Worm (Caenorhabditis elegans) whole organism, late embryonic: ENCODE data around the gene T06E6.15.

Experiments
- F13H6.1 ChIP-seq: sonication (generic microtip); optimal IDR thresholded peaks from 2 replicates; lab custom pipeline; 2016; ENCODE audit warnings: missing genetic modification characterization, missing compliant biosample characterization
- K02D7.2 ChIP-seq: sonication (generic microtip); optimal IDR thresholded peaks from 2 replicates; lab custom pipeline; 2017; ENCODE audit warnings: mild to moderate bottlenecking, missing genetic modification characterization, missing compliant biosample characterization
- Y22D7AL.16 ChIP-seq: sonication (generic microtip); optimal IDR thresholded peaks from 2 replicates; lab custom pipeline; 2016; ENCODE audit warnings: missing genetic modification characterization, missing compliant biosample characterization
- ceh-14 ChIP-seq: sonication (generic microtip); optimal IDR thresholded peaks from 2 replicates; lab custom pipeline; 2016; ENCODE audit warnings: missing genotype, missing genetic modification characterization, missing compliant biosample characterization
- ceh-18 ChIP-seq: sonication (generic microtip); optimal IDR thresholded peaks from 2 replicates; lab custom pipeline; 2016; ENCODE audit warnings: missing genetic modification characterization, missing compliant biosample characterization
- ceh-19 ChIP-seq: fragments of 200-800 bp; sonication (Bioruptor generic); optimal IDR thresholded peaks from 2 replicates; lab custom pipeline; 2018; ENCODE audit warnings: mild to moderate bottlenecking, missing genetic modification characterization, missing compliant biosample characterization
- ceh-2 ChIP-seq: sonication (generic microtip); optimal IDR thresholded peaks from 2 replicates; lab custom pipeline; 2016; ENCODE audit warnings: missing genotype, missing genetic modification characterization, missing compliant biosample characterization
- ceh-22 ChIP-seq: sonication (generic microtip); optimal IDR thresholded peaks from 2 replicates; lab custom pipeline; 2017; ENCODE audit warnings: missing biosample characterization, missing genetic modification characterization
- ceh-45 ChIP-seq: fragments of 200-800 bp; sonication (Bioruptor generic); IDR thresholded peaks from 2 replicates; pipeline ENCODE4 v1.3.6; 2022; ENCODE audit warnings: missing genetic modification reagents, missing genetic modification characterization, missing compliant biosample characterization
- dve-1 ChIP-seq: sonication (generic microtip); optimal IDR thresholded peaks from 2 replicates; lab custom pipeline; 2017; ENCODE audit warnings: antibody characterized with exemption, mild to moderate bottlenecking, missing genetic modification characterization, missing compliant biosample characterization
- elt-2 ChIP-seq: sonication (generic microtip); optimal IDR thresholded peaks from 2 replicates; lab custom pipeline; 2016; ENCODE audit warnings: missing genetic modification reagents, missing genetic modification characterization, missing compliant biosample characterization
- eyg-1 ChIP-seq: sonication (generic microtip); optimal IDR thresholded peaks from 2 replicates; lab custom pipeline; 2016; ENCODE audit warnings: missing genotype, missing genetic modification characterization, missing compliant biosample characterization
- fkh-10 ChIP-seq: fragments of 150-350 bp; optimal IDR thresholded peaks from 2 replicates; lab custom pipeline; 2014; ENCODE audit warnings: missing biosample characterization, missing genetic modification reagents, missing genetic modification characterization
- fkh-6 ChIP-seq: sonication (generic microtip); optimal IDR thresholded peaks from 2 replicates; lab custom pipeline; 2016; ENCODE audit warnings: missing genetic modification characterization, missing compliant biosample characterization
- hlh-13 ChIP-seq: fragments of 200-800 bp; sonication (Bioruptor generic); optimal IDR thresholded peaks from 2 replicates; lab custom pipeline; 2018; ENCODE audit warnings: mild to moderate bottlenecking, missing genetic modification characterization, missing compliant biosample characterization
- hlh-15 ChIP-seq: sonication (generic microtip); optimal IDR thresholded peaks from 2 replicates; lab custom pipeline; 2016; ENCODE audit warnings: missing genetic modification characterization, missing compliant biosample characterization
- hlh-30 ChIP-seq: sonication (generic microtip); optimal IDR thresholded peaks from 2 replicates; lab custom pipeline; 2017; ENCODE audit warnings: antibody characterized with exemption, missing genetic modification characterization, missing compliant biosample characterization; ENCODE audit not compliant: insufficient read depth
- hlh-6 ChIP-seq: sonication (generic microtip); optimal IDR thresholded peaks from 2 replicates; lab custom pipeline; 2016; ENCODE audit warnings: missing genotype, missing genetic modification characterization, missing compliant biosample characterization
- lin-11 ChIP-seq: fragments of 200-800 bp; sonication (Bioruptor generic); optimal IDR thresholded peaks from 2 replicates; lab custom pipeline; 2018; ENCODE audit warnings: mild to moderate bottlenecking, missing genetic modification characterization, missing compliant biosample characterization
- mec-3 ChIP-seq: sonication (generic microtip); optimal IDR thresholded peaks from 2 replicates; lab custom pipeline; 2016; ENCODE audit warnings: borderline replicate concordance, missing genetic modification characterization, missing compliant biosample characterization
- pat-9 ChIP-seq: fragments of 200-800 bp; sonication (Bioruptor generic); optimal IDR thresholded peaks from 2 replicates; lab custom pipeline; 2018; ENCODE audit warnings: mild to moderate bottlenecking, missing genetic modification characterization, moderate library complexity, missing compliant biosample characterization
- pha-2 ChIP-seq: sonication (generic microtip); optimal IDR thresholded peaks from 2 replicates; lab custom pipeline; 2017; ENCODE audit warnings: mild to moderate bottlenecking, missing genetic modification characterization, missing compliant biosample characterization
- pros-1 ChIP-seq: fragments of 150-350 bp; optimal IDR thresholded peaks from 2 replicates; lab custom pipeline; 2014; ENCODE audit warnings: missing biosample characterization, missing genetic modification reagents, missing genetic modification characterization
- syd-9 ChIP-seq: sonication (generic microtip); optimal IDR thresholded peaks from 2 replicates; lab custom pipeline; 2016; ENCODE audit warnings: mild to moderate bottlenecking, missing genetic modification characterization, moderate library complexity, missing compliant biosample characterization
- tbx-2 ChIP-seq: sonication (generic microtip); optimal IDR thresholded peaks from 2 replicates; lab custom pipeline; 2016; ENCODE audit warnings: missing genetic modification characterization, missing compliant biosample characterization
- tbx-7 ChIP-seq: sonication (generic microtip); optimal IDR thresholded peaks from 2 replicates; lab custom pipeline; 2016; ENCODE audit warnings: missing genotype, missing genetic modification characterization, missing compliant biosample characterization
- ttx-3 ChIP-seq: sonication (generic microtip); optimal IDR thresholded peaks from 2 replicates; lab custom pipeline; 2016; ENCODE audit warnings: missing genetic modification reagents, missing genetic modification characterization, missing compliant biosample characterization
- unc-55 ChIP-seq: sonication (generic microtip); optimal IDR thresholded peaks from 2 replicates; lab custom pipeline; 2017; ENCODE audit warnings: missing biosample characterization, missing genetic modification reagents, missing genetic modification characterization
- unc-86 ChIP-seq: sonication (generic microtip); optimal IDR thresholded peaks from 2 replicates; lab custom pipeline; 2016; ENCODE audit warnings: missing genetic modification characterization, missing compliant biosample characterization
- zip-5 ChIP-seq: sonication (generic microtip); optimal IDR thresholded peaks from 2 replicates; lab custom pipeline; 2016; ENCODE audit warnings: missing genetic modification characterization, missing compliant biosample characterization

The T06E6.15 gene

ce11 chrV:15399691-15400377 is at the start of gene T06E6.15, which contains the start of gene sri-7:
T06E6.15 (minus strand) TSS chrV:15399791.
sri-7 (plus strand) TSS chrV:15400327.
- TF ChIP-seq ceh-45 (no peak), hlh-13 (GFP tag; lab: Kevin White, UChicago) (no peak)

ce11 chrV:15448865-15449264 is 49.3 kb upstream of the T06E6.15 start, which contains the start of gene T26H5.14:
T26H5.14 (plus strand) TSS chrV:15449165.
- TF ChIP-seq fkh-6 (tag; lab: Kevin White, UChicago) = no peak
- no peak for TF ChIP-seq hlh-6 (tag; lab: Kevin White, UChicago)
- TF ChIP-seq eyg-1 = no peak
- TF ChIP-seq mec-3 = no peak
- no peak for TF ChIP-seq ceh-14 (tag; lab: Kevin White, UChicago)
- TF ChIP-seq hlh-15 (tag; lab: Kevin White, UChicago) = no peak

ce11 chrV:15448408-15448807 is 48.8 kb upstream of the T06E6.15 start, which contains the start of gene T26H5.4:
T26H5.4 (minus strand) TSS chrV:15448701.
- no peak for TF ChIP-seq tbx-7 (tag; lab: Kevin White, UChicago)
- peak; percentile 57 for TF ChIP-seq elt-2 (tag; lab: Kevin White, UChicago)

- TF ChIP-seq ceh-19 (GFP tag; lab: Kevin White, UChicago) (no peak), ceh-22 (tag; lab: Kevin White, UChicago) (no peak), unc-86 (tag; lab: Kevin White, UChicago) (no peak)
These were observed 45.8 kb upstream of the T06E6.15 start, which contains the start of gene srh-239 for ce11 chrV:15445437-15445836. srh-239 (plus strand) TSS chrV:15445737.

ce11 chrV:15444615-15445014 is 45.0 kb upstream of the T06E6.15 start, which contains the start of gene T26H5.9:
T26H5.9 (plus strand) TSS chrV:15444916.
- TF ChIP-seq lin-11 (tag; lab: Kevin White, UChicago) = no peak
- TF ChIP-seq pat-9 (tag; lab: Kevin White, UChicago) = no peak

- no peak for TF ChIP-seq hlh-6 (tag; lab: Kevin White, UChicago)
- TF ChIP-seq dve-1 (tag; lab: Kevin White, UChicago) = no peak
- TF ChIP-seq K02D7.2 (tag; lab: Kevin White, UChicago) = no peak
- TF ChIP-seq Y22D7AL.16 = no peak
- no peak for TF ChIP-seq syd-9 (tag; lab: Kevin White, UChicago)
- no peak for TF ChIP-seq unc-55 (GFP tag; lab: Kevin White, UChicago)
- TF ChIP-seq pat-9 (tag; lab: Kevin White, UChicago) = no peak
- TF ChIP-seq fkh-10 = no peak
- no peak for TF ChIP-seq ceh-18 (tag; lab: Kevin White, UChicago)
- no peak for TF ChIP-seq tbx-2 (tag; lab: Kevin White, UChicago)
- TF ChIP-seq ceh-2 (tag; lab: Kevin White, UChicago) = no peak
These were observed 44.6 kb upstream of the T06E6.15 start, which contains the start of gene T26H5.11 for ce11 chrV:15444188-15444587. T26H5.11 (minus strand) TSS chrV:15444288.

ce11 chrV:15443708-15444107 is 44.1 kb upstream of the T06E6.15 start, which contains the start of gene T26H5.10:
T26H5.10 (minus strand) TSS chrV:15443808.
- TF ChIP-seq pha-2 = no peak
- TF ChIP-seq pros-1 (tag; lab: Kevin White, UChicago) = no peak
- TF ChIP-seq zip-5 (tag; lab: Kevin White, UChicago) = no peak
- no peak for TF ChIP-seq hlh-30 (tag; lab: Kevin White, UChicago)
- no peak for TF ChIP-seq F13H6.1 (tag; lab: Kevin White, UChicago)
- TF ChIP-seq ttx-3 (tag; lab: Kevin White, UChicago) = no peak
- no peak for TF ChIP-seq dve-1 (tag; lab: Kevin White, UChicago)
- TF ChIP-seq ceh-22 (tag; lab: Kevin White, UChicago) = no peak
- TF ChIP-seq tbx-7 (tag; lab: Kevin White, UChicago) = no peak
